Worm (Caenorhabditis elegans): ENCODE measurements around the gene srx-108.

DNA sequence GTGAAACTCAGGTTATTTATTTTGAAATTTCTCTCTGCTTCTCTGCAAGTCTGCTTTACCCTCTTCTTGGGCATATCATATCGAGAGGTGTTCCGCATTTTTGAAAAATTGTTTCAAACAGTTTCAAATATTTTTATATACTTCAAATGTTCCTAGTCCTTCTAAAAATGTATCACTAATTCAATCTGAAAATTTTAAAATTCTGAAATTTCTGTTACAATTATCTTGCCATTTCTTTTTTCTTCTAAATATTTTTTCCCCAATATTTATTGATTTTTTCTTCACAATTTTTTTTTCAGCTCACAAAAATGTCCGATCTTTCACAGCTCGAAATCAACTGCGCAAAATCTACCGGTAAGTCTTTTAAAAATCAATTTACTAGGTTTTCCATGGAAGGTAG lies 45.6 kb upstream of the srx-108 start, which contains the start of gene F19B10.4:
- TF ChIP-seq pha-2 (tag; optimal IDR thresholded peaks at IDR 0.05) (no peak), K02D7.2 (tag; optimal IDR thresholded peaks at IDR 0.05) (no peak), pag-3 (tag; optimal IDR thresholded peaks at IDR 0.05; ENCODE audit: borderline replicate concordance) (no peak), fkh-10 (GFP tag; optimal IDR thresholded peaks at IDR 0.05) (no peak), pat-9 (tag; optimal IDR thresholded peaks at IDR 0.05) (no peak), npax-4 (tag; optimal IDR thresholded peaks at IDR 0.05) (no peak), fkh-6 (tag; optimal IDR thresholded peaks at IDR 0.05) (no peak), pha-4 (tag; optimal IDR thresholded peaks at IDR 0.05) (no peak)
